Worm (Caenorhabditis elegans) whole organism, mixed stage, embryonic: ENCODE data around the gene F08G12.5.

Source experiments
- M03D4.4 ChIP-seq: sonication (generic microtip); optimal IDR thresholded peaks from 2 replicates; lab custom pipeline; 2017; ENCODE audit warnings: mild to moderate bottlenecking, missing genetic modification characterization, missing compliant biosample characterization
- ces-1 ChIP-seq: fragments of 150-350 bp; optimal IDR thresholded peaks from 2 replicates; lab custom pipeline; 2014; ENCODE audit warnings: missing biosample characterization, missing genetic modification reagents, missing genetic modification characterization
- lsy-2 ChIP-seq: fragments of 150-350 bp; optimal IDR thresholded peaks from 2 replicates; lab custom pipeline; 2014; ENCODE audit warnings: missing biosample characterization, missing genetic modification characterization
- mls-2 ChIP-seq: sonication (generic microtip); optimal IDR thresholded peaks from 2 replicates; lab custom pipeline; 2016; ENCODE audit warnings: mild to moderate bottlenecking, missing genetic modification characterization, moderate library complexity, missing compliant biosample characterization
- snpc-4 ChIP-seq: fragments of 150-350 bp; optimal IDR thresholded peaks from 2 replicates; lab custom pipeline; 2014; ENCODE audit warnings: missing biosample characterization, missing genetic modification characterization
- unc-62 ChIP-seq: fragments of 150-350 bp; optimal IDR thresholded peaks from 2 replicates; lab custom pipeline; 2014; ENCODE audit warnings: missing biosample characterization, missing genetic modification reagents, missing genetic modification characterization
- zip-8 ChIP-seq: fragments of 150-350 bp; optimal IDR thresholded peaks from 2 replicates; lab custom pipeline; 2014; ENCODE audit warnings: missing biosample characterization, missing genetic modification characterization

- TF ChIP-seq zip-8 (tag; lab: Kevin White, UChicago) (no peak), ces-1 (no peak), lsy-2 (tag; lab: Kevin White, UChicago) (no peak), snpc-4 (tag; lab: Kevin White, UChicago) (no peak), M03D4.4 (tag; lab: Kevin White, UChicago) (no peak), mls-2 (no peak), unc-62 (GFP tag; lab: Kevin White, UChicago) (no peak)
Observed at ce11 chrX:11315392-11315791, 5.3 kb upstream of the F08G12.5 start, which contains the start of gene F08G12.11.
